Worm (Caenorhabditis elegans) whole organism, L1 larva: ENCODE measurements around the gene W06A11.1.

Source experiments
- elt-2 ChIP-seq: sonication (generic microtip); optimal IDR thresholded peaks from 2 replicates; lab custom pipeline; 2016; ENCODE audit warnings: missing genetic modification characterization, mild to moderate bottlenecking, inconsistent platforms, missing compliant biosample characterization, missing genetic modification reagents
- nhr-71 ChIP-seq: sonication (generic microtip); optimal IDR thresholded peaks from 2 replicates; lab custom pipeline; 2016; ENCODE audit warnings: mild to moderate bottlenecking, missing genetic modification characterization, moderate library complexity, missing compliant biosample characterization
- nhr-84 ChIP-seq: sonication (generic microtip); optimal IDR thresholded peaks from 2 replicates; lab custom pipeline; 2017; ENCODE audit warnings: missing biosample characterization, missing genetic modification characterization
- pax-3 ChIP-seq: fragments of 200-800 bp; sonication (Bioruptor generic); optimal IDR thresholded peaks from 2 replicates; lab custom pipeline; 2018; ENCODE audit warnings: mild to moderate bottlenecking, missing genetic modification characterization, moderate library complexity, missing compliant biosample characterization
- pqm-1 ChIP-seq: sonication (generic microtip); optimal IDR thresholded peaks from 3 replicates; lab custom pipeline; 2017; ENCODE audit warnings: missing biosample characterization, missing genetic modification characterization
- sptf-1 ChIP-seq: fragments of 150-350 bp; optimal IDR thresholded peaks from 2 replicates; lab custom pipeline; 2014; ENCODE audit warnings: missing biosample characterization, missing genetic modification characterization
- zag-1 ChIP-seq: fragments of 150-350 bp; optimal IDR thresholded peaks from 2 replicates; lab custom pipeline; 2014; ENCODE audit warnings: missing biosample characterization, missing genetic modification characterization
- ztf-11 ChIP-seq, 2 experiments: sonication (generic microtip); optimal IDR thresholded peaks; 2 replicates each; lab custom pipeline; 2016 to 2017; ENCODE audit warnings: missing genetic modification characterization in 2 of 2, missing biosample characterization in 1 of 2, missing compliant biosample characterization in 1 of 2

DNA sequence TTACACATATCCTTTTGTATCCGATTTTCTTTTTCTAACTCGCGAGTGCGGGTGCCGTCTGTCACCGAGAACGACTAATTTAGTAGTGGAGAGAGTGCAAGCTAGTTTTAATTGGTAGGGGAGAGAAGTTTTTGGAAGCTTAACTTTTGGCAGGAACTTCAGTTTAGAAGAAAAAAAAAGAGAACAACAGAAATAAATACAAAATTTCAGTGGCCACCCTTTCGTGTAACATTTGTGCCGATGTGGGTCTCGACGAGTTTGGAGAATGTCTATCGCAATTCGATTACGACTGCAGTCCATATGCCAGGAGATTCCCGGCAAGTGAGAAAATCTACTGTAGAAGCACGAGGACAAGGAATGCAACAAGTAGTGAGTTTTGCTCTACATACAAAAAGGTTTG lies 783 bp downstream of the W06A11.1 start:
- TF ChIP-seq elt-2 (tag; lab: Kevin White, UChicago), result no peak
- TF ChIP-seq nhr-71, result no peak
- TF ChIP-seq nhr-84, result no peak
- TF ChIP-seq sptf-1, result no peak
- TF ChIP-seq zag-1, result no peak
- TF ChIP-seq pax-3 (tag; lab: Kevin White, UChicago), result no peak
- TF ChIP-seq ztf-11 (tag; optimal IDR thresholded peaks at IDR 0.05; lab: Kevin White, UChicago), result no peak
- no peak for TF ChIP-seq pqm-1 (tag; lab: Kevin White, UChicago)
